Worm (Caenorhabditis elegans): Measurements from ENCODE around the gene mps-1.

mps-1 gene

ce11 chrII:6259867-6260266 lies 34.3 kb downstream of the mps-1 start, which contains the start of gene F13H8.11:
Gene F13H8.11 (minus strand): TSS chrII:6260021.
- TF ChIP-seq lag-1 (GFP tag; IDR thresholded peaks at IDR 0.05) (no peak), ets-4 (GFP tag; optimal IDR thresholded peaks at IDR 0.05) (no peak), nhr-80 (tag; optimal IDR thresholded peaks at IDR 0.05) (peak; percentile 58), snpc-3.4 (tag; optimal IDR thresholded peaks at IDR 0.05) (no peak)

- TF ChIP-seq cebp-2 (GFP tag; IDR thresholded peaks at IDR 0.05): no peak
- no peak for TF ChIP-seq fkh-3 (tag; optimal IDR thresholded peaks at IDR 0.05)
- TF ChIP-seq mel-28 (tag; optimal IDR thresholded peaks at IDR 0.05; ENCODE audit: borderline replicate concordance): no peak
- no peak for TF ChIP-seq rec-8 (tag; optimal IDR thresholded peaks at IDR 0.05)
- no peak for TF ChIP-seq attf-5 (GFP tag; optimal IDR thresholded peaks at IDR 0.05)
- TF ChIP-seq ztf-28 (GFP tag; IDR thresholded peaks at IDR 0.05): no peak
- no peak for TF ChIP-seq hlh-26 (GFP tag; conservative IDR thresholded peaks at IDR 0.05)
- TF ChIP-seq snpc-4 (GFP tag; optimal IDR thresholded peaks at IDR 0.05): no peak
- no peak for TF ChIP-seq snpc-4 (tag; optimal IDR thresholded peaks at IDR 0.05)
- no peak for TF ChIP-seq pbrm-1 (GFP tag; IDR thresholded peaks at IDR 0.05)
- TF ChIP-seq Y53G8AR.9 (GFP tag; conservative IDR thresholded peaks at IDR 0.05): no peak
- no peak for TF ChIP-seq F33H1.4 (GFP tag; IDR thresholded peaks at IDR 0.05)
Measured at ce11 chrII:6257220-6257877, 36.8 kb downstream of the mps-1 start.

- TF ChIP-seq F39B2.1 (GFP tag; IDR thresholded peaks at IDR 0.05) (no peak), lag-1 (GFP tag; IDR thresholded peaks at IDR 0.05) (no peak)
Measured at ce11 chrII:6256024-6256423, 38.1 kb downstream of the mps-1 start, which contains the start of gene F13H8.5. Gene F13H8.5 (minus strand): TSS chrII:6256124.

- TF ChIP-seq cebp-1 (GFP tag; IDR thresholded peaks at IDR 0.05) (no peak), cebp-1 (tag; optimal IDR thresholded peaks at IDR 0.05) (no peak), madf-6 (GFP tag; IDR thresholded peaks at IDR 0.05) (peak; percentile 67), F49E8.2 (tag; optimal IDR thresholded peaks at IDR 0.05; ENCODE audit: insufficient read depth) (peak; percentile 31), athp-1 (tag; optimal IDR thresholded peaks at IDR 0.05) (peak; percentile 33), ztf-28 (GFP tag; IDR thresholded peaks at IDR 0.05) (no peak), hmg-1.2 (GFP tag; IDR thresholded peaks at IDR 0.05) (0 out of 2 replicates have a peak, but pooled peaks have one; percentile 22), snpc-3.4 (tag; optimal IDR thresholded peaks at IDR 0.05) (peak; percentile 33), fkh-3 (tag; optimal IDR thresholded peaks at IDR 0.05) (no peak), cebp-2 (GFP tag; IDR thresholded peaks at IDR 0.05) (no peak), Y53G8AR.9 (GFP tag; conservative IDR thresholded peaks at IDR 0.05) (peak; percentile 82), xnd-1 (tag; optimal IDR thresholded peaks at IDR 0.05) (peak; percentile 39), aptf-3 (GFP tag; IDR thresholded peaks at IDR 0.05) (0 out of 2 replicates have a peak, but pooled peaks have one; percentile 18), pbrm-1 (GFP tag; IDR thresholded peaks at IDR 0.05) (0 out of 2 replicates have a peak, but pooled peaks have one; percentile 29), ceh-79 (tag; optimal IDR thresholded peaks at IDR 0.05) (peak; percentile 44), T26A5.8 (tag; optimal IDR thresholded peaks at IDR 0.05) (no peak), Y95B8A.8 (GFP tag; IDR thresholded peaks at IDR 0.05) (0 out of 2 replicates have a peak, but pooled peaks have one; percentile 51), Y79H2A.3 (GFP tag; conservative IDR thresholded peaks at IDR 0.05) (peak; percentile 60; the same call in 1 of the 2 replicates), ceh-40 (GFP tag; IDR thresholded peaks at IDR 0.05) (no peak), ekl-4 (GFP tag; IDR thresholded peaks at IDR 0.05) (peak; percentile 73), attf-6 (GFP tag; IDR thresholded peaks at IDR 0.05) (peak; percentile 68; the same call in 1 of the 2 replicates), B0035.1 (tag; optimal IDR thresholded peaks at IDR 0.05) (no peak), dpff-1 (tag; optimal IDR thresholded peaks at IDR 0.05) (no peak), F37B4.10 (GFP tag; IDR thresholded peaks at IDR 0.05) (no peak), snpc-1.3 (tag; optimal IDR thresholded peaks at IDR 0.05; ENCODE audit: insufficient read depth) (peak; percentile 44), madf-8 (GFP tag; conservative IDR thresholded peaks at IDR 0.05) (no peak), hrde-1 (tag; optimal IDR thresholded peaks at IDR 0.05; ENCODE audit: borderline replicate concordance) (peak; percentile 87), hsf-1 (GFP tag; IDR thresholded peaks at IDR 0.05) (0 out of 2 replicates have a peak, but pooled peaks have one; percentile 38), ama-1 (optimal IDR thresholded peaks at IDR 0.05) (no peak), ama-1 (GFP tag; optimal IDR thresholded peaks at IDR 0.05) (peak in 1 of 2 experiments; percentile 74)
Measured at ce11 chrII:6252707-6253106, 41.5 kb downstream of the mps-1 start.

Measured in whole organism, young adult.